Worm (Caenorhabditis elegans) whole organism, midembryonic: Measurements from ENCODE around the gene C01C10.2.

Source experiments
- T22C8.4 ChIP-seq: fragments of 200-800 bp; sonication (Bioruptor generic); IDR thresholded peaks from 2 replicates; pipeline ENCODE4 v1.3.6; 2022; ENCODE audit warnings: missing genetic modification characterization, missing compliant biosample characterization
- cog-1 ChIP-seq: sonication (generic microtip); optimal IDR thresholded peaks from 2 replicates; lab custom pipeline; 2016; ENCODE audit warnings: missing genetic modification characterization, missing compliant biosample characterization
- flt-1 ChIP-seq: fragments of 200-800 bp; sonication (Bioruptor generic); IDR thresholded peaks from 2 replicates; pipeline ENCODE4 v1.3.6; 2022; ENCODE audit warnings: missing genetic modification characterization, missing compliant biosample characterization
- med-1 ChIP-seq: sonication (generic microtip); optimal IDR thresholded peaks from 2 replicates; lab custom pipeline; 2017; ENCODE audit warnings: missing genetic modification characterization, mild to moderate bottlenecking, missing compliant biosample characterization, antibody characterized with exemption, missing genetic modification reagents; ENCODE audit not compliant: insufficient read depth
- ref-1 ChIP-seq: fragments of 200-800 bp; sonication (Bioruptor generic); conservative IDR thresholded peaks from 2 replicates; pipeline ENCODE4 v1.3.6; 2022; ENCODE audit warnings: missing genetic modification reagents, missing genetic modification characterization, missing compliant biosample characterization
- tab-1 ChIP-seq: fragments of 200-800 bp; sonication (Bioruptor generic); IDR thresholded peaks from 2 replicates; pipeline ENCODE4 v1.3.6; 2022; ENCODE audit warnings: missing genetic modification characterization, missing compliant biosample characterization
- ztf-29 ChIP-seq: fragments of 200-800 bp; sonication (Bioruptor generic); IDR thresholded peaks from 2 replicates; pipeline ENCODE4 v1.3.6; 2022; ENCODE audit warnings: missing genetic modification reagents, missing genetic modification characterization, missing compliant biosample characterization

DNA sequence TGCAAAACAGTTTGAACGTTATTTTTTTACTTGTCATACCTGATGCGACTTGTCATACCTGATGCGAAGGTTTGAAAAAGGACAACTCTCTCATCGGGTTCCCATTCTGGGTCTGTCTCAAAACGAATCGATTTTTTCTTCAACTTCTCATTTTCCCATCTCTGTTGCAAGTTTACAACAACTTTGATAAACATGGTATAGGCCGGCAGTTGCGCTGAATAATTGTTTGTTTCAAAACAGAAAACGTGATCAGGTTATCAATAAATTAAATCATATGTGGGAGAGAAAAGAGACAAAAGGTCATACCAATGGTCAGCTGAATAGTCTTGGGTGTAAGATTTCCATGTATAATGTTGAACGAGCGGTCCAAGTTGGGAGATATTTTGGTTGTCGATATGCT lies 1.0 kb downstream of the C01C10.2 start:
- TF ChIP-seq ref-1 (no peak), T22C8.4 (GFP tag; lab: Robert Waterston, UW) (no peak), flt-1 (GFP tag; lab: Robert Waterston, UW) (no peak), ztf-29 (GFP tag; lab: Robert Waterston, UW) (no peak), tab-1 (GFP tag; lab: Robert Waterston, UW) (no peak), med-1 (no peak), cog-1 (tag; lab: Kevin White, UChicago) (no peak)
